Worm (Caenorhabditis elegans): ENCODE measurements around the gene Y7A5A.20.

ce11 chrX:15828059-15828458 lies at the start of gene Y7A5A.20:
- no peak for TF ChIP-seq dao-5 (tag; optimal IDR thresholded peaks at IDR 0.05)
- no peak for TF ChIP-seq him-1 (tag; optimal IDR thresholded peaks at IDR 0.05)
- no peak for TF ChIP-seq W03F9.2 (tag; optimal IDR thresholded peaks at IDR 0.05)

Data from whole organism, L4/young adult.